Fruit fly (Drosophila melanogaster) whole organism, embryonic: Measurements from ENCODE around the gene Gcna.

Experiments used
- CG10431 ChIP-seq: fragments of 200-800 bp; sonication (Bioruptor generic); optimal IDR thresholded peaks from 3 replicates; lab custom pipeline; 2018; ENCODE audit warnings: missing biosample characterization, mild to moderate bottlenecking, missing genetic modification characterization
- CG10543 ChIP-seq: fragments of 200-800 bp; sonication (Bioruptor generic); optimal IDR thresholded peaks from 3 replicates; lab custom pipeline; 2017; ENCODE audit warnings: missing biosample characterization, mild to moderate bottlenecking, missing genetic modification characterization, moderate library complexity
- CG11456 ChIP-seq: fragments of 200-800 bp; sonication (Bioruptor generic); IDR thresholded peaks from 3 replicates; pipeline ENCODE4 v1.3.6; 2022; ENCODE audit warnings: missing biosample characterization, missing genetic modification characterization
- CG1233 ChIP-seq: fragments of 200-800 bp; sonication (Bioruptor generic); optimal IDR thresholded peaks from 4 replicates; lab custom pipeline; 2018; ENCODE audit warnings: missing biosample characterization, mild to moderate bottlenecking, missing genetic modification characterization
- CG14050 ChIP-seq: fragments of 200-800 bp; sonication (Bioruptor generic); IDR thresholded peaks from 3 replicates; pipeline ENCODE4 v1.3.6; 2022; ENCODE audit warnings: missing biosample characterization, missing genetic modification characterization
- CG14710 ChIP-seq: fragments of 200-800 bp; sonication (Bioruptor generic); optimal IDR thresholded peaks from 3 replicates; lab custom pipeline; 2019; ENCODE audit warnings: missing biosample characterization, mild to moderate bottlenecking, missing genetic modification characterization, moderate library complexity
- CG14965 ChIP-seq: fragments of 200-800 bp; sonication (Bioruptor generic); optimal IDR thresholded peaks from 2 replicates; lab custom pipeline; 2016; ENCODE audit warnings: missing biosample characterization, missing genetic modification characterization, borderline replicate concordance
- CG15601 ChIP-seq: fragments of 200-800 bp; sonication (Bioruptor generic); optimal IDR thresholded peaks from 3 replicates; lab custom pipeline; 2019; ENCODE audit warnings: missing biosample characterization, mild to moderate bottlenecking, missing genetic modification characterization, moderate library complexity
- CG16863 ChIP-seq: fragments of 200-800 bp; sonication (Bioruptor generic); optimal IDR thresholded peaks from 3 replicates; lab custom pipeline; 2016; ENCODE audit warnings: missing biosample characterization, missing genetic modification characterization
- CG17829 ChIP-seq: fragments of 200-800 bp; optimal IDR thresholded peaks from 2 replicates; lab custom pipeline; 2019; ENCODE audit warnings: missing biosample characterization, mild to moderate bottlenecking, missing genetic modification characterization, moderate library complexity
- CG18011 ChIP-seq: fragments of 200-800 bp; sonication (Bioruptor generic); optimal IDR thresholded peaks from 2 replicates; lab custom pipeline; 2017; ENCODE audit warnings: missing biosample characterization, missing genetic modification characterization, mild to moderate bottlenecking, moderate library complexity, missing genotype
- CG18262 ChIP-seq: fragments of 200-800 bp; optimal IDR thresholded peaks from 3 replicates; lab custom pipeline; 2019; ENCODE audit warnings: missing biosample characterization, mild to moderate bottlenecking, missing genetic modification characterization, moderate library complexity
- CG1832 ChIP-seq: fragments of 200-800 bp; sonication (Bioruptor generic); optimal IDR thresholded peaks from 2 replicates; lab custom pipeline; 2017; ENCODE audit warnings: missing biosample characterization, mild to moderate bottlenecking, missing genetic modification characterization, inconsistent platforms
- CG31224 ChIP-seq: fragments of 200-800 bp; sonication (Bioruptor generic); IDR thresholded peaks from 2 replicates; pipeline ENCODE4 v1.3.6; 2022; ENCODE audit warnings: missing biosample characterization, missing genetic modification characterization
- CG32532 ChIP-seq: fragments of 200-800 bp; sonication (Bioruptor generic); IDR thresholded peaks from 2 replicates; pipeline ENCODE4 v1.3.6; 2022; ENCODE audit warnings: missing biosample characterization, missing genetic modification characterization
- CG3407 ChIP-seq: fragments of 200-800 bp; sonication (Bioruptor generic); optimal IDR thresholded peaks from 2 replicates; lab custom pipeline; 2018; ENCODE audit warnings: missing biosample characterization, mild to moderate bottlenecking, missing genetic modification characterization
- CG4820 ChIP-seq: fragments of 200-800 bp; sonication (Bioruptor generic); optimal IDR thresholded peaks from 3 replicates; lab custom pipeline; 2016; ENCODE audit warnings: missing biosample characterization, missing genetic modification characterization
- CG4854 ChIP-seq: fragments of 200-800 bp; sonication (Bioruptor generic); optimal IDR thresholded peaks from 2 replicates; lab custom pipeline; 2016; ENCODE audit warnings: missing biosample characterization, missing genetic modification characterization, inconsistent platforms
- CG5180 ChIP-seq: fragments of 200-800 bp; sonication (Bioruptor generic); optimal IDR thresholded peaks from 3 replicates; lab custom pipeline; 2017; ENCODE audit warnings: missing biosample characterization, missing genetic modification characterization, mild to moderate bottlenecking, moderate library complexity, missing genetic modification reagents
- CG5245 ChIP-seq: fragments of 200-800 bp; sonication (Bioruptor generic); optimal IDR thresholded peaks from 3 replicates; lab custom pipeline; 2016; ENCODE audit warnings: missing biosample characterization, missing genetic modification characterization
- CG6254 ChIP-seq: fragments of 200-800 bp; sonication (Bioruptor generic); optimal IDR thresholded peaks from 3 replicates; lab custom pipeline; 2017; ENCODE audit warnings: mild to moderate bottlenecking, missing biosample characterization, missing genetic modification reagents, missing genetic modification characterization
- CG6683 ChIP-seq: fragments of 200-800 bp; sonication (Bioruptor generic); optimal IDR thresholded peaks from 2 replicates; lab custom pipeline; 2017; ENCODE audit warnings: missing biosample characterization, mild to moderate bottlenecking, missing genetic modification characterization, missing genetic modification reagents
- CG7839 ChIP-seq: fragments of 200-800 bp; sonication (Bioruptor generic); optimal IDR thresholded peaks from 3 replicates; lab custom pipeline; 2018; ENCODE audit warnings: missing biosample characterization, mild to moderate bottlenecking, missing genetic modification characterization, moderate library complexity
- CG9797 ChIP-seq: fragments of 200-800 bp; sonication (Bioruptor generic); optimal IDR thresholded peaks from 3 replicates; lab custom pipeline; 2018; ENCODE audit warnings: missing biosample characterization, mild to moderate bottlenecking, missing genetic modification characterization
- CG9932 ChIP-seq: fragments of 200-800 bp; sonication (Bioruptor generic); IDR thresholded peaks from 2 replicates; pipeline ENCODE4 v1.3.6; 2022; ENCODE audit warnings: missing biosample characterization, missing genetic modification characterization
- Doc3 ChIP-seq: fragments of 200-800 bp; sonication (Bioruptor generic); IDR thresholded peaks from 3 replicates; pipeline ENCODE4 v1.3.6; 2022; ENCODE audit warnings: missing biosample characterization, missing genetic modification characterization; ENCODE audit not compliant: partially characterized antibody
- Fer2 ChIP-seq: fragments of 200-800 bp; sonication (Bioruptor generic); optimal IDR thresholded peaks from 2 replicates; lab custom pipeline; 2018; ENCODE audit warnings: missing biosample characterization, mild to moderate bottlenecking, missing genetic modification characterization, moderate library complexity
- Kr ChIP-seq: fragments of 200-800 bp; sonication (Bioruptor generic); optimal IDR thresholded peaks from 2 replicates; lab custom pipeline; 2017; ENCODE audit warnings: missing biosample characterization, mild to moderate bottlenecking, missing genetic modification characterization
- MBD-R2 ChIP-seq: fragments of 200-800 bp; sonication (Bioruptor generic); IDR thresholded peaks from 2 replicates; pipeline ENCODE4 v1.3.6; 2022; ENCODE audit warnings: missing biosample characterization, missing genetic modification characterization
- NK7.1 ChIP-seq: fragments of 200-800 bp; sonication (Bioruptor generic); optimal IDR thresholded peaks from 3 replicates; lab custom pipeline; 2016; ENCODE audit warnings: missing biosample characterization, missing genetic modification characterization
- Opbp ChIP-seq: fragments of 200-800 bp; sonication (Bioruptor generic); IDR thresholded peaks from 3 replicates; pipeline ENCODE4 v1.3.6; 2022; ENCODE audit warnings: missing biosample characterization, missing genetic modification characterization; ENCODE audit not compliant: partially characterized antibody
- Stat92E ChIP-seq, 3 experiments: fragments of >200 bp in 2 of 3; fragments of 200-800 bp in 1 of 3; sonication (Bioruptor generic) in 1 of 3; optimal IDR thresholded peaks; 2 replicates each; lab custom pipeline; 2017 to 2019; ENCODE audit warnings: missing biosample characterization in 3 of 3, missing genetic modification characterization in 3 of 3, mild to moderate bottlenecking in 1 of 3, moderate library complexity in 1 of 3
- TFAM ChIP-seq: fragments of 200-800 bp; sonication (Bioruptor generic); optimal IDR thresholded peaks from 2 replicates; lab custom pipeline; 2017; ENCODE audit warnings: missing biosample characterization, missing genetic modification characterization, inconsistent platforms
- Trl ChIP-seq, 3 experiments: fragments of >200 bp in 2 of 3; fragments of 200-800 bp in 1 of 3; sonication (Bioruptor generic) in 1 of 3; optimal IDR thresholded peaks; 2 replicates in 1 of 3; 3 replicates in 2 of 3; lab custom pipeline; 2016 to 2017; ENCODE audit warnings: missing biosample characterization in 1 of 3, missing genetic modification characterization in 1 of 3
- Xrp1 ChIP-seq: fragments of 200-800 bp; sonication (Bioruptor generic); IDR thresholded peaks from 2 replicates; pipeline ENCODE4 v1.3.6; 2022; ENCODE audit warnings: missing biosample characterization, missing genetic modification characterization
- cas ChIP-seq: fragments of 200-800 bp; sonication (Bioruptor generic); IDR thresholded peaks from 2 replicates; pipeline ENCODE4 v1.3.6; 2022; ENCODE audit warnings: missing biosample characterization, missing genetic modification characterization
- caup ChIP-seq: fragments of 200-800 bp; sonication (Bioruptor generic); optimal IDR thresholded peaks from 3 replicates; lab custom pipeline; 2017; ENCODE audit warnings: missing biosample characterization, mild to moderate bottlenecking, missing genetic modification characterization, moderate library complexity; ENCODE audit not compliant: severe bottlenecking
- crp ChIP-seq, 2 experiments: fragments of 200-800 bp; sonication (Bioruptor generic); optimal IDR thresholded peaks; 2 replicates in 1 of 2; 3 replicates in 1 of 2; lab custom pipeline; 2017; ENCODE audit warnings: missing biosample characterization in 2 of 2, missing genetic modification characterization in 2 of 2, mild to moderate bottlenecking in 1 of 2, moderate library complexity in 1 of 2
- cwo ChIP-seq: fragments of 200-800 bp; sonication (Bioruptor generic); optimal IDR thresholded peaks from 3 replicates; lab custom pipeline; 2017; ENCODE audit warnings: missing biosample characterization, missing genetic modification characterization, mild to moderate bottlenecking, moderate library complexity, missing genetic modification reagents
- gcm ChIP-seq: fragments of 200-800 bp; sonication (Bioruptor generic); optimal IDR thresholded peaks from 2 replicates; lab custom pipeline; 2019; ENCODE audit warnings: missing biosample characterization, mild to moderate bottlenecking, missing genetic modification characterization, moderate library complexity
- lov ChIP-seq, 2 experiments: fragments of 200-800 bp in 1 of 2; fragments of >200 bp in 1 of 2; sonication (Bioruptor generic) in 1 of 2; IDR thresholded peaks in 1 of 2; optimal IDR thresholded peaks in 1 of 2; 2 replicates in 1 of 2; 3 replicates in 1 of 2; pipeline versions ENCODE4 v1.3.6 to Lab custom; 2017 to 2022; ENCODE audit warnings: missing biosample characterization in 1 of 2, missing genetic modification characterization in 1 of 2
- org-1 ChIP-seq: fragments of 200-800 bp; sonication (Bioruptor generic); optimal IDR thresholded peaks from 2 replicates; lab custom pipeline; 2017; ENCODE audit warnings: missing biosample characterization, missing genetic modification characterization
- peb ChIP-seq: fragments of 200-800 bp; sonication (Bioruptor generic); IDR thresholded peaks from 2 replicates; pipeline ENCODE4 v1.3.6; 2022; ENCODE audit warnings: missing biosample characterization, missing genetic modification characterization
- pros ChIP-seq: fragments of 200-800 bp; sonication (Bioruptor generic); optimal IDR thresholded peaks from 3 replicates; lab custom pipeline; 2019; ENCODE audit warnings: missing biosample characterization, mild to moderate bottlenecking, missing genetic modification characterization, moderate library complexity
- repo ChIP-seq: fragments of 200-800 bp; sonication (Bioruptor generic); optimal IDR thresholded peaks from 2 replicates; lab custom pipeline; 2016; ENCODE audit warnings: missing biosample characterization, missing genetic modification characterization
- run ChIP-seq: fragments of 200-800 bp; sonication (Bioruptor generic); optimal IDR thresholded peaks from 3 replicates; lab custom pipeline; 2018; ENCODE audit warnings: missing biosample characterization, mild to moderate bottlenecking, missing genetic modification characterization
- tio ChIP-seq: fragments of 200-800 bp; sonication (Bioruptor generic); optimal IDR thresholded peaks from 2 replicates; lab custom pipeline; 2017; ENCODE audit warnings: missing biosample characterization, missing genetic modification characterization, inconsistent platforms
- vfl ChIP-seq: fragments of 200-800 bp; sonication (Bioruptor generic); optimal IDR thresholded peaks from 2 replicates; lab custom pipeline; 2016; ENCODE audit warnings: missing biosample characterization, missing genetic modification characterization

Gene Gcna

dm6 chrX:1889926-1890325 is 24.3 kb upstream of the Gcna start, which contains the start of the genes trr and mRpL16 (continued):
- TF ChIP-seq CG16863 (GFP tag; lab: Kevin White, UChicago) (no peak), Stat92E (GFP tag; optimal IDR thresholded peaks at IDR 0.05; lab: Kevin White, UChicago) (no peak), CG1832 (GFP tag; lab: Kevin White, UChicago) (no peak), vfl (GFP tag; lab: Kevin White, UChicago) (no peak), CG6683 (GFP tag; lab: Kevin White, UChicago) (no peak), Fer2 (tag; lab: Kevin White, UChicago) (no peak), CG5245 (GFP tag; lab: Kevin White, UChicago) (no peak), Trl (optimal IDR thresholded peaks at IDR 0.05; lab: Kevin White, UChicago) (no peak), Trl (GFP tag; optimal IDR thresholded peaks at IDR 0.05; lab: Kevin White, UChicago) (peak; percentile 24), Xrp1 (GFP tag; lab: Robert Waterston, UW) (0 out of 2 replicates have a peak, but pooled peaks have one; percentile 7), CG18011 (GFP tag; lab: Kevin White, UChicago) (peak; percentile 29), CG14050 (GFP tag; lab: Robert Waterston, UW) (no peak), crp (GFP tag; optimal IDR thresholded peaks at IDR 0.05; lab: Kevin White, UChicago) (peak in 1 of 2 experiments; percentile 24), Doc3 (GFP tag; lab: Robert Waterston, UW) (peak; percentile 51; the same call in 1 of the 3 replicates), CG3407 (GFP tag; lab: Kevin White, UChicago) (no peak), CG17829 (tag; lab: Kevin White, UChicago) (peak; percentile 71), MBD-R2 (peak; percentile 84), CG14710 (tag; lab: Kevin White, UChicago) (peak; percentile 77), repo (GFP tag; lab: Kevin White, UChicago) (peak; percentile 6), peb (GFP tag; lab: Robert Waterston, UW) (no peak), CG7839 (no peak), cwo (GFP tag; lab: Kevin White, UChicago) (no peak), CG14965 (GFP tag; lab: Kevin White, UChicago) (no peak), tio (GFP tag; lab: Kevin White, UChicago) (no peak), CG5180 (GFP tag; lab: Kevin White, UChicago) (no peak), NK7.1 (no peak), CG18262 (tag; lab: Kevin White, UChicago) (peak; percentile 43), CG6254 (GFP tag; lab: Kevin White, UChicago) (no peak), Kr (GFP tag; lab: Kevin White, UChicago) (no peak), CG4820 (GFP tag; lab: Kevin White, UChicago) (no peak), CG31224 (GFP tag; lab: Robert Waterston, UW) (0 out of 2 replicates have a peak, but pooled peaks have one; percentile 16), CG4854 (no peak), CG11456 (GFP tag; lab: Robert Waterston, UW) (0 out of 3 replicates have a peak, but pooled peaks have one; percentile 46), org-1 (GFP tag; lab: Kevin White, UChicago) (no peak), CG15601 (no peak), CG10431 (no peak), CG10543 (GFP tag; lab: Kevin White, UChicago) (no peak), gcm (GFP tag; lab: Kevin White, UChicago) (no peak), CG9797 (GFP tag; lab: Kevin White, UChicago) (peak; percentile 84), caup (GFP tag; lab: Kevin White, UChicago) (peak; percentile 36), run (no peak), Opbp (GFP tag; lab: Robert Waterston, UW) (peak; percentile 52; the same call in 2 of the 3 replicates), lov (optimal IDR thresholded peaks at IDR 0.05; lab: Kevin White, UChicago) (no peak), lov (GFP tag; IDR thresholded peaks at IDR 0.05; lab: Robert Waterston, UW) (no peak), cas (GFP tag; lab: Robert Waterston, UW) (no peak), CG9932 (peak; percentile 66), CG32532 (GFP tag; lab: Robert Waterston, UW) (peak; percentile 64), TFAM (GFP tag; lab: Kevin White, UChicago) (no peak), pros (GFP tag; lab: Kevin White, UChicago) (no peak), CG1233 (GFP tag; lab: Kevin White, UChicago) (no peak)
